Worm (Caenorhabditis elegans): ENCODE data around the gene ccr-4.

ce11 chrIV:12336893-12337627, 24.3 kb upstream of the ccr-4 start, which contains the start of the genes F19B6.10 and wht-5:
- no peak for TF ChIP-seq madf-8 (GFP tag; conservative IDR thresholded peaks at IDR 0.05)
- no peak for TF ChIP-seq K11D2.4 (GFP tag; IDR thresholded peaks at IDR 0.05)
- TF ChIP-seq dpl-1 (GFP tag; optimal IDR thresholded peaks at IDR 0.05), result no peak
- no peak for TF ChIP-seq ccch-3 (GFP tag; optimal IDR thresholded peaks at IDR 0.05)
- no peak for TF ChIP-seq Y56A3A.18 (GFP tag; IDR thresholded peaks at IDR 0.05)
- no peak for TF ChIP-seq nfya-1 (tag; optimal IDR thresholded peaks at IDR 0.05; ENCODE audit: borderline replicate concordance, insufficient read depth)
- TF ChIP-seq madf-3 (GFP tag; IDR thresholded peaks at IDR 0.05), result no peak
- no peak for TF ChIP-seq T07F8.4 (tag; optimal IDR thresholded peaks at IDR 0.05)
- no peak for TF ChIP-seq attf-3 (GFP tag; conservative IDR thresholded peaks at IDR 0.05)
- TF ChIP-seq C06A6.2 (GFP tag; conservative IDR thresholded peaks at IDR 0.05), result no peak
- TF ChIP-seq tbp1 (GFP tag; optimal IDR thresholded peaks at IDR 0.05), result no peak
- TF ChIP-seq snpc-1.3 (tag; optimal IDR thresholded peaks at IDR 0.05; ENCODE audit: insufficient read depth), result no peak
